Fruit fly (Drosophila melanogaster): Measurements from ENCODE around the gene tefu.

- no peak for TF ChIP-seq CG14655 (GFP tag; optimal IDR thresholded peaks at IDR 0.05)
- TF ChIP-seq CG32121 (GFP tag; IDR thresholded peaks at IDR 0.05) = no peak
- TF ChIP-seq CG8301 (tag; optimal IDR thresholded peaks at IDR 0.05) = no peak
- no peak for TF ChIP-seq EcR (GFP tag; optimal IDR thresholded peaks at IDR 0.05)
- no peak for TF ChIP-seq CG8159 (tag; optimal IDR thresholded peaks at IDR 0.05)
- TF ChIP-seq CG15710 (tag; optimal IDR thresholded peaks at IDR 0.05) = no peak
- TF ChIP-seq CG9948 (tag; optimal IDR thresholded peaks at IDR 0.05) = no peak
- TF ChIP-seq CG4496 (GFP tag; IDR thresholded peaks at IDR 0.05) = no peak
- TF ChIP-seq gl (tag; optimal IDR thresholded peaks at IDR 0.05) = peak; percentile 6
- no peak for TF ChIP-seq CG34367 (tag; optimal IDR thresholded peaks at IDR 0.05)
- no peak for TF ChIP-seq CG10348 (GFP tag; IDR thresholded peaks at IDR 0.05)
- no peak for TF ChIP-seq CG12605 (GFP tag; IDR thresholded peaks at IDR 0.05)
- no peak for TF ChIP-seq Pif1B (GFP tag; optimal IDR thresholded peaks at IDR 0.05)
- TF ChIP-seq D1 (tag; optimal IDR thresholded peaks at IDR 0.05) = no peak
Observed at dm6 chr3R:15197373-15197772, 44.7 kb downstream of the tefu start.

Measured in whole organism, pupa.